Worm (Caenorhabditis elegans) whole organism, L1 larva: Measurements from ENCODE around the gene mlp-1.

Experiments
- C16A3.4 ChIP-seq: fragments of 150-350 bp; optimal IDR thresholded peaks from 2 replicates; lab custom pipeline; 2014; ENCODE audit warnings: missing biosample characterization, missing genetic modification characterization
- alr-1 ChIP-seq: fragments of 200-800 bp; sonication (Bioruptor generic); optimal IDR thresholded peaks from 2 replicates; lab custom pipeline; 2018; ENCODE audit warnings: borderline replicate concordance, mild to moderate bottlenecking, missing genetic modification characterization, missing compliant biosample characterization
- ama-1 ChIP-seq: fragments of 150-350 bp; optimal IDR thresholded peaks from 2 replicates; lab custom pipeline; 2014
- blmp-1 ChIP-seq: fragments of 150-350 bp; optimal IDR thresholded peaks from 2 replicates; lab custom pipeline; 2014; ENCODE audit warnings: missing biosample characterization, missing genetic modification characterization
- ceh-82 ChIP-seq, 3 experiments: fragments of 150-350 bp in 1 of 3; sonication (generic microtip) in 2 of 3; optimal IDR thresholded peaks; 2 replicates each; lab custom pipeline; 2014 to 2017; ENCODE audit warnings: missing biosample characterization in 3 of 3, missing genetic modification characterization in 3 of 3
- ceh-88 ChIP-seq: fragments of 200-800 bp; sonication (Bioruptor generic); IDR thresholded peaks from 2 replicates; pipeline ENCODE4 v1.3.6; 2022; ENCODE audit warnings: missing genetic modification characterization, missing compliant biosample characterization
- ceh-90 ChIP-seq: sonication (generic microtip); optimal IDR thresholded peaks from 2 replicates; lab custom pipeline; 2016; ENCODE audit warnings: missing genetic modification characterization, missing compliant biosample characterization
- dsc-1 ChIP-seq: sonication (generic microtip); optimal IDR thresholded peaks from 2 replicates; lab custom pipeline; 2016; ENCODE audit warnings: mild to moderate bottlenecking, missing genetic modification characterization, missing compliant biosample characterization
- efl-1 ChIP-seq, 4 experiments: fragments of 150-350 bp; optimal IDR thresholded peaks in 3 of 4; peaks in 1 of 4; 1 replicate in 1 of 4; 2 replicates in 3 of 4; lab custom pipeline; 2014; ENCODE audit warnings: missing biosample characterization in 2 of 4, missing genetic modification characterization in 2 of 4, missing genetic modification reagents in 2 of 4
- egl-13 ChIP-seq: sonication (generic microtip); optimal IDR thresholded peaks from 2 replicates; lab custom pipeline; 2016; ENCODE audit warnings: missing genotype, missing genetic modification reagents, missing genetic modification characterization, missing compliant biosample characterization
- egl-27 ChIP-seq, 2 experiments: fragments of 150-350 bp in 1 of 2; sonication (generic microtip); optimal IDR thresholded peaks; 3 replicates each; lab custom pipeline; 2017 to 2018; ENCODE audit warnings: missing biosample characterization in 2 of 2, missing genetic modification characterization in 2 of 2, missing genetic modification reagents in 2 of 2
- elt-2 ChIP-seq: sonication (generic microtip); optimal IDR thresholded peaks from 2 replicates; lab custom pipeline; 2016; ENCODE audit warnings: missing genetic modification characterization, mild to moderate bottlenecking, inconsistent platforms, missing compliant biosample characterization, missing genetic modification reagents
- fkh-10 ChIP-seq: sonication (generic microtip); optimal IDR thresholded peaks from 2 replicates; lab custom pipeline; 2017; ENCODE audit warnings: missing biosample characterization, missing genetic modification reagents, missing genetic modification characterization
- fkh-8 ChIP-seq: sonication (generic microtip); optimal IDR thresholded peaks from 2 replicates; lab custom pipeline; 2016; ENCODE audit warnings: mild to moderate bottlenecking, missing genetic modification characterization, missing compliant biosample characterization
- hlh-17 ChIP-seq: fragments of 200-800 bp; sonication (Bioruptor generic); optimal IDR thresholded peaks from 2 replicates; lab custom pipeline; 2018; ENCODE audit warnings: missing genetic modification characterization, mild to moderate bottlenecking, missing compliant biosample characterization, moderate library complexity, borderline replicate concordance
- hpl-2 ChIP-seq: fragments of 150-350 bp; optimal IDR thresholded peaks from 2 replicates; lab custom pipeline; 2014; ENCODE audit warnings: missing biosample characterization, missing genetic modification reagents, missing genetic modification characterization
- lin-13 ChIP-seq: fragments of 150-350 bp; optimal IDR thresholded peaks from 2 replicates; lab custom pipeline; 2014; ENCODE audit warnings: missing biosample characterization, missing genetic modification reagents, missing genetic modification characterization
- lin-14 ChIP-seq: fragments of 200-800 bp; sonication (Bioruptor generic); optimal IDR thresholded peaks from 2 replicates; lab custom pipeline; 2018; ENCODE audit warnings: mild to moderate bottlenecking, missing genetic modification characterization, moderate library complexity, missing compliant biosample characterization
- lsy-2 ChIP-seq, 2 experiments: fragments of 150-350 bp; optimal IDR thresholded peaks; 2 replicates each; lab custom pipeline; 2014; ENCODE audit warnings: missing biosample characterization in 2 of 2, missing genetic modification characterization in 2 of 2
- mep-1 ChIP-seq: fragments of 150-350 bp; optimal IDR thresholded peaks from 2 replicates; lab custom pipeline; 2014; ENCODE audit warnings: missing biosample characterization, missing genetic modification characterization
- nhr-12 ChIP-seq: sonication (generic microtip); optimal IDR thresholded peaks from 2 replicates; lab custom pipeline; 2017; ENCODE audit warnings: missing biosample characterization, missing genetic modification characterization
- nhr-19 ChIP-seq: fragments of 200-800 bp; sonication (Bioruptor generic); conservative IDR thresholded peaks from 2 replicates; pipeline ENCODE4 v1.3.6; 2022; ENCODE audit warnings: missing genetic modification characterization, missing compliant biosample characterization
- nhr-20 ChIP-seq: sonication (generic microtip); optimal IDR thresholded peaks from 2 replicates; lab custom pipeline; 2016; ENCODE audit warnings: mild to moderate bottlenecking, missing genetic modification characterization, missing compliant biosample characterization
- nhr-237 ChIP-seq: fragments of 150-350 bp; optimal IDR thresholded peaks from 2 replicates; lab custom pipeline; 2014; ENCODE audit warnings: missing biosample characterization, missing genetic modification characterization
- nhr-71 ChIP-seq: sonication (generic microtip); optimal IDR thresholded peaks from 2 replicates; lab custom pipeline; 2016; ENCODE audit warnings: mild to moderate bottlenecking, missing genetic modification characterization, moderate library complexity, missing compliant biosample characterization
- nhr-85 ChIP-seq: sonication (generic microtip); peaks from one replicate; lab custom pipeline; 2016; ENCODE audit warnings: missing genetic modification characterization, inconsistent platforms, missing compliant biosample characterization
- pag-3 ChIP-seq: sonication (generic microtip); optimal IDR thresholded peaks from 2 replicates; lab custom pipeline; 2017; ENCODE audit warnings: missing genetic modification characterization, mild to moderate bottlenecking, missing compliant biosample characterization, antibody characterized with exemption, borderline replicate concordance; ENCODE audit not compliant: insufficient read depth
- rnt-1 ChIP-seq: sonication (generic microtip); optimal IDR thresholded peaks from 2 replicates; lab custom pipeline; 2016; ENCODE audit warnings: mild to moderate bottlenecking, missing genetic modification characterization, moderate library complexity, missing compliant biosample characterization
- skn-1 ChIP-seq: fragments of 150-350 bp; optimal IDR thresholded peaks from 2 replicates; lab custom pipeline; 2014; ENCODE audit warnings: missing biosample characterization, missing genetic modification characterization
- snu-23 ChIP-seq: sonication (generic microtip); optimal IDR thresholded peaks from 2 replicates; lab custom pipeline; 2016; ENCODE audit warnings: missing genetic modification characterization, missing compliant biosample characterization
- sup-37 ChIP-seq: fragments of 200-800 bp; sonication (Bioruptor generic); optimal IDR thresholded peaks from 2 replicates; lab custom pipeline; 2018; ENCODE audit warnings: mild to moderate bottlenecking, missing genetic modification characterization, missing compliant biosample characterization
- tbx-2 ChIP-seq: sonication (generic microtip); optimal IDR thresholded peaks from 2 replicates; lab custom pipeline; 2016; ENCODE audit warnings: missing genetic modification characterization, missing compliant biosample characterization
- unc-30 ChIP-seq: sonication (generic microtip); optimal IDR thresholded peaks from 2 replicates; lab custom pipeline; 2017; ENCODE audit warnings: missing biosample characterization, missing genetic modification characterization
- unc-86 ChIP-seq: sonication (generic microtip); optimal IDR thresholded peaks from 2 replicates; lab custom pipeline; 2016; ENCODE audit warnings: missing genetic modification characterization, missing compliant biosample characterization
- xbp-1 ChIP-seq: sonication (generic microtip); optimal IDR thresholded peaks from 2 replicates; lab custom pipeline; 2016; ENCODE audit warnings: missing genetic modification characterization, missing compliant biosample characterization
- zip-4 ChIP-seq: fragments of 200-800 bp; sonication (Bioruptor generic); optimal IDR thresholded peaks from 2 replicates; lab custom pipeline; 2018; ENCODE audit warnings: mild to moderate bottlenecking, missing genetic modification characterization, moderate library complexity, missing compliant biosample characterization

Gene mlp-1

DNA sequence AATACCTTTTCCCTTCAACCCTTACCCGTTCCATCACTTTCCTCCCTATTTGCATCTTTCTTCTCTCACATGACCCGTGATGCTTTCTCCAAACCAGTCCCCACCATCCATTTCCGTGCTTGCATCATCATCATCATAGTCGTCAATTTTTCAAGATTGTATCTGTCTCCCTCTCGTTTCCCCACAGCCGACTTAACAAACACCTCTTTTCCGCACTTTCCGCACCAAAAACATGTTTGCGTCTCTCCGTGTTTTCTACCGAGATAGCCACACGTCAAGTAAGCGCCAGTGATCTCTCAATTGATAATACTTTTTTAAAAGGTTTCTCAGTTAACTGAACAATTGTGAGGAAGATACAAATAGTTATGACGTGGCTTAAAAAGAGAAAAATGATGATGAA, 36.8 kb downstream of the mlp-1 start (continued):
- TF ChIP-seq xbp-1 (tag; lab: Kevin White, UChicago) = peak; percentile 47
- TF ChIP-seq tbx-2 (tag; lab: Kevin White, UChicago) = peak; percentile 56
- no peak for TF ChIP-seq egl-13 (tag; lab: Kevin White, UChicago)
- TF ChIP-seq lin-13 = peak; percentile 45
- peak; percentile 46 for TF ChIP-seq elt-2 (tag; lab: Kevin White, UChicago)
- no peak for TF ChIP-seq pag-3 (tag; lab: Kevin White, UChicago)
- TF ChIP-seq nhr-85 (tag; lab: Kevin White, UChicago) = peak; percentile 95
- no peak for TF ChIP-seq nhr-237
- TF ChIP-seq hpl-2 = no peak
- TF ChIP-seq unc-30 = no peak
- TF ChIP-seq alr-1 (tag; lab: Kevin White, UChicago) = no peak
- TF ChIP-seq C16A3.4 (tag; lab: Kevin White, UChicago) = peak; percentile 45
- TF ChIP-seq hlh-17 (GFP tag; lab: Kevin White, UChicago) = no peak
- TF ChIP-seq nhr-12 = no peak
- peak; percentile 91 for TF ChIP-seq lin-14
- peak; percentile 78 for TF ChIP-seq nhr-20 (tag; lab: Kevin White, UChicago)
- no peak for TF ChIP-seq skn-1
- TF ChIP-seq ceh-88 (GFP tag; lab: Robert Waterston, UW) = no peak

- TF ChIP-seq lin-14 (peak; percentile 32), fkh-10 (GFP tag; lab: Kevin White, UChicago) (peak; percentile 53), ama-1 (lab: Kevin White, UChicago) (no peak), fkh-8 (tag; lab: Kevin White, UChicago) (peak; percentile 30), zip-4 (GFP tag; lab: Kevin White, UChicago) (no peak)
Measured at ce11 chrIII:5936992-5937391, 37.9 kb downstream of the mlp-1 start, which contains the start of gene EGAP1.1. Gene EGAP1.1, minus strand, starts transcription at chrIII:5937220.

- peak; percentile 84 for TF ChIP-seq blmp-1 (tag; lab: Kevin White, UChicago)
- TF ChIP-seq lin-14 = peak; percentile 59
- no peak for TF ChIP-seq xbp-1 (tag; lab: Kevin White, UChicago)
- TF ChIP-seq egl-27 (tag; optimal IDR thresholded peaks at IDR 0.05; lab: Kevin White, UChicago) = no peak
- TF ChIP-seq rnt-1 (tag; lab: Kevin White, UChicago) = peak; percentile 7
Measured at ce11 chrIII:5934138-5934658, 40.7 kb downstream of the mlp-1 start.

- TF ChIP-seq unc-86 (tag; lab: Kevin White, UChicago) (no peak), mep-1 (tag; lab: Kevin White, UChicago) (no peak), C16A3.4 (tag; lab: Kevin White, UChicago) (no peak), ceh-82 (tag; optimal IDR thresholded peaks at IDR 0.05; lab: Kevin White, UChicago) (no peak), alr-1 (tag; lab: Kevin White, UChicago) (no peak)
Measured at ce11 chrIII:5932853-5933252, 42.0 kb downstream of the mlp-1 start, which contains the start of gene zmp-1. Gene zmp-1, minus strand, starts transcription at chrIII:5932953.

DNA sequence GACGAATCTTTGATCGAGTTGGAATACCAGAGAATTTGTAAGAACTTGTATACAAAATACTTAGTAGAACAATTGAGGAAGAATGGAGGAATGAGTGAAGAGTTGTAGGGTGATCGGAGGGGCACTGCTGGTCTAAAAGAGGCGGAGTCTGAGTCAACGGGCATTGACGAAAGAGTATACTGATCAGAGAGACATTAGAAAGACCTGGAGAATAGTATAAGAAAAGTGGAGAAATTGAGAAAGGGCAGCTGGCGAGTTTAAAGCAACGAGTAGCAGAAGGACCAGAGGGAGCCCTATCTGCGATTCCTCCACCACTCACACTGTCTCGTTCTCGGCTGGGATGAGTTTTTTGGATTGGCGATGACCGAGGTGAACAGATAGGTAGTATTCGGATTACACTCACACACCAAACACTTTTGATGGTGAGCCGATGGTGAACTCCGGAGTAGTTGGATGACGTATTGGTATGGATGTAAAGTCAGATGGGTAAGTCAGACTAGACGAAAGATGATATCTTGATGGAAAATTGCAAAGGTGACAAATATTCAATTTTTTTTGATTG, 43.3 kb downstream of the mlp-1 start, which contains the start of gene EGAP1.5:
Gene EGAP1.5 (plus strand): TSS at position 289 of the 562 bp plus-strand sequence.
- TF ChIP-seq nhr-19 (GFP tag; lab: Robert Waterston, UW) (peak; percentile 17; the same call in 1 of the 2 replicates), nhr-20 (tag; lab: Kevin White, UChicago) (peak; percentile 24), lin-14 (peak; percentile 28), nhr-71 (tag; lab: Kevin White, UChicago) (peak; percentile 51), ceh-90 (tag; lab: Kevin White, UChicago) (no peak), egl-13 (tag; lab: Kevin White, UChicago) (no peak), zip-4 (GFP tag; lab: Kevin White, UChicago) (no peak), dsc-1 (tag; lab: Kevin White, UChicago) (peak; percentile 37), sup-37 (GFP tag; lab: Kevin White, UChicago) (no peak), snu-23 (GFP tag; lab: Kevin White, UChicago) (peak; percentile 17), lsy-2 (tag; optimal IDR thresholded peaks at IDR 0.05; lab: Kevin White, UChicago) (peak in 1 of 2 experiments; percentile 5), efl-1 (optimal IDR thresholded peaks at IDR 0.05; lab: Kevin White, UChicago) (peak in 1 of 2 experiments; percentile 3), efl-1 (GFP tag; optimal IDR thresholded peaks at IDR 0.05 in 1 of 2; lab: Kevin White, UChicago) (no peak), rnt-1 (tag; lab: Kevin White, UChicago) (peak; percentile 55)
- TF ChIP-seq, all 84 proteins: peak for 9
